Fruit fly (Drosophila melanogaster): ENCODE results near the gene CG14143.

The CG14143 gene

DNA sequence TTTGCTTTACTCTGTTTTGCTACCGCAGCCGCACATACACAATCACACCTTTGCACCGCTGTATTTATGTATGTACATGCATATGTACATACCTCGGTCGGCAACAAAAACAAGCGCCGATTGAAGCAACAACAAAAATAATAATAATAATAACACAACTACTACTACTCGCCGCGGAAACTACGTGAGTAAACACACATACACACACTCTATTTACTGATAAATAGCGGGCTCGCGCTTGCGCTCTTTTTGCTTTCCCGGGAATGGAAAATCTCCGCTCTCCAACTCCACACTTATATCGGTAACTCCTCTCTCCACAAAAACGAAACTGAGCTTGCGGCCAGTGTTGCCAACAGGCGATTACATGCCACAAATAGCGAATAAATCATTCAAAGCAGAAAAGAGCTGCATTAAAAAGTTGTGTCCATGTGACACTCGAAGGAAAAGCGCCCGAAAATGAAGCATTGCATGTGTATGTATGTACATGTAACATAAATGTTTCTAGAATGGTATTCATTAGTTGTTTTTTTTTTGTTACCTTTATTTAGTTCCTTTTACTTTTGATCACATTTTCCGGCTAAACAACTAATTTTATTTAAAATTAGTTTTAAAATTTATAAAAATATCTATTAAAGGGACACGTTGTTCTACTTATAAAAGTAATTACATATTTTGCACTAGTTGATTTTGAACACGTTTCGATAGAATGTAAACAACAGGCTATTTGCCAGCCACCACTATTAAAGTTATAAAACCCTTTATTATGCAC is 16.0 kb upstream of the CG14143 start (continued):
- TF ChIP-seq CG32532 (GFP tag; IDR thresholded peaks at IDR 0.05) (peak; percentile 38; the same call in 1 of the 2 replicates), ewg (GFP tag; optimal IDR thresholded peaks at IDR 0.05) (peak; percentile 90), CG9437 (GFP tag; optimal IDR thresholded peaks at IDR 0.05) (no peak), ro (GFP tag; IDR thresholded peaks at IDR 0.05) (no peak), nerfin-2 (GFP tag; IDR thresholded peaks at IDR 0.05; ENCODE audit: partially characterized antibody) (no peak), D (optimal IDR thresholded peaks at IDR 0.05) (no peak), D (GFP tag; optimal IDR thresholded peaks at IDR 0.05) (peak; percentile 61), ab (GFP tag; optimal IDR thresholded peaks at IDR 0.05) (no peak), HLH4C (GFP tag; IDR thresholded peaks at IDR 0.05; ENCODE audit: partially characterized antibody) (no peak), CG2120 (GFP tag; optimal IDR thresholded peaks at IDR 0.05) (peak; percentile 56), prd (optimal IDR thresholded peaks at IDR 0.05) (no peak), prd (GFP tag; IDR thresholded peaks at IDR 0.05) (peak; percentile 47; the same call in 2 of the 3 replicates), gcm2 (GFP tag; optimal IDR thresholded peaks at IDR 0.05) (peak; percentile 60), ash1 (GFP tag; optimal IDR thresholded peaks at IDR 0.05) (peak; percentile 79), shn (GFP tag; optimal IDR thresholded peaks at IDR 0.05) (peak; percentile 58), seq (GFP tag; IDR thresholded peaks at IDR 0.05) (peak; percentile 80), CG3726 (GFP tag; IDR thresholded peaks at IDR 0.05) (no peak), pfk (GFP tag; optimal IDR thresholded peaks at IDR 0.05) (peak; percentile 82), Sry-β (GFP tag; optimal IDR thresholded peaks at IDR 0.05) (peak; percentile 21), gt (GFP tag; IDR thresholded peaks at IDR 0.05) (no peak), dmrt11E (tag; optimal IDR thresholded peaks at IDR 0.05) (peak; percentile 44), tna (GFP tag; IDR thresholded peaks at IDR 0.05; ENCODE audit: partially characterized antibody) (no peak), CG4404 (GFP tag; IDR thresholded peaks at IDR 0.05) (peak; percentile 25; the same call in 1 of the 2 replicates), CG12104 (GFP tag; optimal IDR thresholded peaks at IDR 0.05) (peak; percentile 47), Gsc (GFP tag; IDR thresholded peaks at IDR 0.05) (no peak), CG12659 (GFP tag; optimal IDR thresholded peaks at IDR 0.05) (peak; percentile 56), ac (GFP tag; optimal IDR thresholded peaks at IDR 0.05) (peak; percentile 70), Dll (GFP tag; IDR thresholded peaks at IDR 0.05; ENCODE audit: partially characterized antibody) (no peak), HLHmδ (GFP tag; optimal IDR thresholded peaks at IDR 0.05) (peak; percentile 81), pnt (GFP tag; optimal IDR thresholded peaks at IDR 0.05) (peak; percentile 48), dimm (GFP tag; IDR thresholded peaks at IDR 0.05) (no peak), CG11398 (GFP tag; optimal IDR thresholded peaks at IDR 0.05) (peak; percentile 68), ci (GFP tag; IDR thresholded peaks at IDR 0.05) (peak; percentile 92), CG8281 (tag; optimal IDR thresholded peaks at IDR 0.05) (peak; percentile 64), eyg (GFP tag; optimal IDR thresholded peaks at IDR 0.05) (peak; percentile 33), CG17612 (GFP tag; IDR thresholded peaks at IDR 0.05) (no peak), BtbVII (GFP tag; optimal IDR thresholded peaks at IDR 0.05) (peak; percentile 73), CG7556 (GFP tag; optimal IDR thresholded peaks at IDR 0.05) (peak; percentile 41), Dbx (GFP tag; IDR thresholded peaks at IDR 0.05) (peak; percentile 84; the same call in 2 of the 3 replicates), sr (GFP tag; IDR thresholded peaks at IDR 0.05) (no peak), hbn (GFP tag; IDR thresholded peaks at IDR 0.05; ENCODE audit: partially characterized antibody) (0 out of 2 replicates have a peak, but pooled peaks have one; percentile 35), zf30C (GFP tag; optimal IDR thresholded peaks at IDR 0.05) (peak; percentile 51), sna (GFP tag; IDR thresholded peaks at IDR 0.05; ENCODE audit: partially characterized antibody) (no peak), Blimp-1 (GFP tag; optimal IDR thresholded peaks at IDR 0.05) (peak; percentile 55), Atf-2 (GFP tag; optimal IDR thresholded peaks at IDR 0.05) (peak; percentile 55), CG17186 (GFP tag; optimal IDR thresholded peaks at IDR 0.05) (peak; percentile 47), CG7357 (GFP tag; IDR thresholded peaks at IDR 0.05) (no peak), CG42726 (GFP tag; IDR thresholded peaks at IDR 0.05; ENCODE audit: partially characterized antibody) (no peak), Aef1 (GFP tag; IDR thresholded peaks at IDR 0.05) (peak; percentile 50; the same call in 1 of the 3 replicates)

All from whole organism, embryonic.